Fruit fly (Drosophila melanogaster) whole organism, prepupa: ENCODE results near the gene Apt1.

Source experiments
- Lpt ChIP-seq: fragments of 200-800 bp; sonication (Bioruptor generic); optimal IDR thresholded peaks from 3 replicates; lab custom pipeline; 2016; ENCODE audit warnings: missing biosample characterization, missing genetic modification characterization
- Sox102F ChIP-seq: fragments of 200-800 bp; sonication (Bioruptor generic); optimal IDR thresholded peaks from 2 replicates; lab custom pipeline; 2016; ENCODE audit warnings: missing biosample characterization, mild to moderate bottlenecking, missing genetic modification characterization
- esn ChIP-seq: fragments of 200-800 bp; sonication (Bioruptor generic); optimal IDR thresholded peaks from 2 replicates; lab custom pipeline; 2016; ENCODE audit warnings: missing biosample characterization, mild to moderate bottlenecking, missing genetic modification characterization, moderate library complexity

dm6 chr3L:11648410-11648809, 20.6 kb downstream of the Apt1 start, which contains the start of the genes RIOK1 and Polr3H:
- no peak for TF ChIP-seq Lpt (GFP tag; lab: Kevin White, UChicago)
- TF ChIP-seq Sox102F (GFP tag; lab: Kevin White, UChicago): peak; percentile 62
- peak; percentile 79 for TF ChIP-seq esn (GFP tag; lab: Kevin White, UChicago)
